Fruit fly (Drosophila melanogaster) whole organism, embryonic: Measurements from ENCODE around the gene Tnpo.
A peak's percentile ranks its signal among the peaks of the same experiment; 100 is the strongest.

ENCODE experiments used
- ATbp ChIP-seq: fragments of 200-800 bp; sonication (Bioruptor generic); optimal IDR thresholded peaks from 2 replicates; lab custom pipeline; 2017; ENCODE audit warnings: missing biosample characterization, mild to moderate bottlenecking, missing genetic modification characterization, missing genetic modification reagents
- BEAF-32 ChIP-seq: fragments of 200-800 bp; sonication (Bioruptor generic); optimal IDR thresholded peaks from 3 replicates; lab custom pipeline; 2017; ENCODE audit warnings: missing biosample characterization, missing genetic modification characterization, mild to moderate bottlenecking, moderate library complexity, missing genetic modification reagents
- Blimp-1 ChIP-seq: fragments of 200-800 bp; sonication (Bioruptor generic); optimal IDR thresholded peaks from 3 replicates; lab custom pipeline; 2018; ENCODE audit warnings: missing biosample characterization, missing genetic modification characterization, mild to moderate bottlenecking, moderate library complexity, missing genetic modification reagents
- CG10959 ChIP-seq: fragments of 200-800 bp; sonication (Bioruptor generic); IDR thresholded peaks from 2 replicates; pipeline ENCODE4 v1.3.6; 2022; ENCODE audit warnings: missing biosample characterization, missing genetic modification characterization
- CG11695 ChIP-seq: fragments of 200-800 bp; sonication (Bioruptor generic); IDR thresholded peaks from 3 replicates; pipeline ENCODE4 v1.3.6; 2022; ENCODE audit warnings: missing biosample characterization, missing genetic modification characterization
- CG1233 ChIP-seq: fragments of 200-800 bp; sonication (Bioruptor generic); optimal IDR thresholded peaks from 4 replicates; lab custom pipeline; 2018; ENCODE audit warnings: missing biosample characterization, mild to moderate bottlenecking, missing genetic modification characterization
- CG13894 ChIP-seq: fragments of 200-800 bp; sonication (Bioruptor generic); optimal IDR thresholded peaks from 3 replicates; lab custom pipeline; 2018; ENCODE audit warnings: missing biosample characterization, mild to moderate bottlenecking, missing genetic modification characterization, moderate library complexity
- CG15601 ChIP-seq: fragments of 200-800 bp; sonication (Bioruptor generic); optimal IDR thresholded peaks from 3 replicates; lab custom pipeline; 2019; ENCODE audit warnings: missing biosample characterization, mild to moderate bottlenecking, missing genetic modification characterization, moderate library complexity
- CG17359 ChIP-seq: fragments of 200-800 bp; sonication (Bioruptor generic); optimal IDR thresholded peaks from 3 replicates; lab custom pipeline; 2018; ENCODE audit warnings: missing biosample characterization, mild to moderate bottlenecking, missing genetic modification characterization, moderate library complexity
- CG18262 ChIP-seq: fragments of 200-800 bp; optimal IDR thresholded peaks from 3 replicates; lab custom pipeline; 2019; ENCODE audit warnings: missing biosample characterization, mild to moderate bottlenecking, missing genetic modification characterization, moderate library complexity
- CG2202 ChIP-seq: fragments of 200-800 bp; sonication (Bioruptor generic); optimal IDR thresholded peaks from 2 replicates; lab custom pipeline; 2018; ENCODE audit warnings: missing biosample characterization, mild to moderate bottlenecking, missing genetic modification characterization
- CG3847 ChIP-seq: fragments of 200-800 bp; sonication (Bioruptor generic); IDR thresholded peaks from 2 replicates; pipeline ENCODE4 v1.3.6; 2022; ENCODE audit warnings: missing biosample characterization, missing genetic modification characterization
- CG5953 ChIP-seq: fragments of 200-800 bp; sonication (Bioruptor generic); IDR thresholded peaks from 2 replicates; pipeline ENCODE4 v1.3.6; 2022; ENCODE audit warnings: missing biosample characterization, missing genetic modification characterization
- CG7839 ChIP-seq: fragments of 200-800 bp; sonication (Bioruptor generic); optimal IDR thresholded peaks from 3 replicates; lab custom pipeline; 2018; ENCODE audit warnings: missing biosample characterization, mild to moderate bottlenecking, missing genetic modification characterization, moderate library complexity
- CG8359 ChIP-seq: fragments of 200-800 bp; sonication (Bioruptor generic); optimal IDR thresholded peaks from 2 replicates; lab custom pipeline; 2017; ENCODE audit warnings: missing biosample characterization, mild to moderate bottlenecking, missing genetic modification characterization, borderline replicate concordance
- CG9215 ChIP-seq: fragments of 200-800 bp; sonication (Bioruptor generic); IDR thresholded peaks from 2 replicates; pipeline ENCODE4 v1.3.6; 2022; ENCODE audit warnings: missing biosample characterization, missing genetic modification characterization
- Fer2 ChIP-seq: fragments of 200-800 bp; sonication (Bioruptor generic); optimal IDR thresholded peaks from 2 replicates; lab custom pipeline; 2018; ENCODE audit warnings: missing biosample characterization, mild to moderate bottlenecking, missing genetic modification characterization, moderate library complexity
- Fer3 ChIP-seq: fragments of 200-800 bp; sonication (Bioruptor generic); optimal IDR thresholded peaks from 2 replicates; lab custom pipeline; 2018; ENCODE audit warnings: missing biosample characterization, mild to moderate bottlenecking, missing genetic modification characterization, moderate library complexity
- Hey ChIP-seq: fragments of 200-800 bp; sonication (Bioruptor generic); optimal IDR thresholded peaks from 3 replicates; lab custom pipeline; 2018; ENCODE audit warnings: missing biosample characterization, mild to moderate bottlenecking, missing genetic modification characterization
- Hsf ChIP-seq: fragments of 200-800 bp; sonication (Bioruptor generic); optimal IDR thresholded peaks from 3 replicates; lab custom pipeline; 2016; ENCODE audit warnings: missing biosample characterization, missing genetic modification characterization
- Jarid2 ChIP-seq: fragments of 200-800 bp; sonication (Bioruptor generic); optimal IDR thresholded peaks from 3 replicates; lab custom pipeline; 2017; ENCODE audit warnings: mild to moderate bottlenecking, missing biosample characterization, missing genetic modification reagents, missing genetic modification characterization
- MESR4 ChIP-seq: fragments of 200-800 bp; sonication (Bioruptor generic); optimal IDR thresholded peaks from 2 replicates; lab custom pipeline; 2018; ENCODE audit warnings: missing biosample characterization, mild to moderate bottlenecking, missing genetic modification characterization, moderate library complexity
- Oli ChIP-seq: fragments of 200-800 bp; sonication (Bioruptor generic); optimal IDR thresholded peaks from 2 replicates; lab custom pipeline; 2018; ENCODE audit warnings: missing biosample characterization, mild to moderate bottlenecking, missing genetic modification characterization, moderate library complexity
- Rx ChIP-seq: fragments of 200-800 bp; sonication (Bioruptor generic); IDR thresholded peaks from 2 replicates; pipeline ENCODE4 v1.3.6; 2022; ENCODE audit warnings: missing biosample characterization, missing genetic modification characterization
- Side ChIP-seq: fragments of 200-800 bp; sonication (Bioruptor generic); optimal IDR thresholded peaks from 2 replicates; lab custom pipeline; 2016; ENCODE audit warnings: missing biosample characterization, missing genetic modification characterization
- Sry-β ChIP-seq: fragments of 200-800 bp; sonication (Bioruptor generic); optimal IDR thresholded peaks from 2 replicates; lab custom pipeline; 2018; ENCODE audit warnings: missing biosample characterization, mild to moderate bottlenecking, missing genetic modification characterization, moderate library complexity
- YL-1 ChIP-seq: fragments of 200-800 bp; sonication (Bioruptor generic); optimal IDR thresholded peaks from 3 replicates; lab custom pipeline; 2017; ENCODE audit warnings: missing biosample characterization, mild to moderate bottlenecking, missing genetic modification characterization
- ab ChIP-seq: fragments of 200-800 bp; sonication (Bioruptor generic); optimal IDR thresholded peaks from 2 replicates; lab custom pipeline; 2016; ENCODE audit warnings: missing biosample characterization, missing genetic modification characterization
- amos ChIP-seq: fragments of 200-800 bp; sonication (Bioruptor generic); IDR thresholded peaks from 2 replicates; pipeline ENCODE4 v1.3.6; 2022; ENCODE audit warnings: missing biosample characterization, missing genetic modification characterization; ENCODE audit not compliant: partially characterized antibody
- aop ChIP-seq: fragments of 200-800 bp; sonication (Bioruptor generic); IDR thresholded peaks from 2 replicates; pipeline ENCODE4 v1.3.6; 2022; ENCODE audit warnings: missing biosample characterization, missing genetic modification characterization
- bowl ChIP-seq: fragments of 200-800 bp; sonication (Bioruptor generic); IDR thresholded peaks from 2 replicates; pipeline ENCODE4 v1.3.6; 2022; ENCODE audit warnings: missing biosample characterization, missing genetic modification characterization
- cad ChIP-seq: fragments of >200 bp; optimal IDR thresholded peaks from 2 replicates; lab custom pipeline; 2017; ENCODE audit warnings: missing biosample characterization, missing genetic modification characterization
- chif ChIP-seq, 2 experiments: fragments of 200-800 bp; sonication (Bioruptor generic); optimal IDR thresholded peaks; 3 replicates each; lab custom pipeline; 2016; ENCODE audit warnings: missing biosample characterization in 2 of 2, missing genetic modification characterization in 2 of 2
- crp ChIP-seq, 2 experiments: fragments of 200-800 bp; sonication (Bioruptor generic); optimal IDR thresholded peaks; 2 replicates in 1 of 2; 3 replicates in 1 of 2; lab custom pipeline; 2017; ENCODE audit warnings: missing biosample characterization in 2 of 2, missing genetic modification characterization in 2 of 2, mild to moderate bottlenecking in 1 of 2, moderate library complexity in 1 of 2
- ewg ChIP-seq: fragments of 200-800 bp; sonication (Bioruptor generic); optimal IDR thresholded peaks from 3 replicates; lab custom pipeline; 2017; ENCODE audit warnings: mild to moderate bottlenecking, missing biosample characterization, missing genetic modification reagents, missing genetic modification characterization
- gfzf ChIP-seq: fragments of 200-800 bp; sonication (Bioruptor generic); optimal IDR thresholded peaks from 2 replicates; lab custom pipeline; 2016; ENCODE audit warnings: missing biosample characterization, mild to moderate bottlenecking, missing genetic modification characterization, moderate library complexity
- insv ChIP-seq, 2 experiments: fragments of 200-800 bp; sonication (Bioruptor generic); optimal IDR thresholded peaks; 3 replicates each; lab custom pipeline; 2016 to 2018; ENCODE audit warnings: missing biosample characterization in 2 of 2, missing genetic modification characterization in 2 of 2
- jigr1 ChIP-seq: fragments of 200-800 bp; sonication (Bioruptor generic); IDR thresholded peaks from 3 replicates; pipeline ENCODE4 v1.3.6; 2022; ENCODE audit warnings: missing biosample characterization, missing genetic modification characterization
- kah ChIP-seq: fragments of 200-800 bp; sonication (Bioruptor generic); optimal IDR thresholded peaks from 2 replicates; lab custom pipeline; 2018; ENCODE audit warnings: missing biosample characterization, mild to moderate bottlenecking, missing genetic modification characterization
- knrl ChIP-seq: fragments of 200-800 bp; sonication (Bioruptor generic); IDR thresholded peaks from 3 replicates; pipeline ENCODE4 v1.3.6; 2022; ENCODE audit warnings: missing biosample characterization, missing genetic modification characterization; ENCODE audit not compliant: partially characterized antibody
- luna ChIP-seq: fragments of 200-800 bp; sonication (Bioruptor generic); optimal IDR thresholded peaks from 2 replicates; lab custom pipeline; 2016; ENCODE audit warnings: missing biosample characterization, missing genetic modification characterization
- nau ChIP-seq: fragments of 200-800 bp; sonication (Bioruptor generic); optimal IDR thresholded peaks from 3 replicates; lab custom pipeline; 2017; ENCODE audit warnings: missing biosample characterization, mild to moderate bottlenecking, missing genetic modification characterization, missing genetic modification reagents
- onecut ChIP-seq: fragments of 200-800 bp; sonication (Bioruptor generic); IDR thresholded peaks from 2 replicates; pipeline ENCODE4 v1.3.6; 2022; ENCODE audit warnings: missing biosample characterization, missing genetic modification characterization
- otp ChIP-seq: fragments of 200-800 bp; sonication (Bioruptor generic); IDR thresholded peaks from 3 replicates; pipeline ENCODE4, ENCODE4 v1.3.6; 2022; ENCODE audit warnings: missing biosample characterization, missing genetic modification characterization
- sim ChIP-seq: fragments of 200-800 bp; sonication (Bioruptor generic); IDR thresholded peaks from 2 replicates; pipeline ENCODE4 v1.3.6; 2022; ENCODE audit warnings: missing biosample characterization, missing genetic modification characterization
- sisA ChIP-seq: fragments of 200-800 bp; sonication (Bioruptor generic); IDR thresholded peaks from 2 replicates; pipeline ENCODE4 v1.3.6; 2022; ENCODE audit warnings: missing biosample characterization, missing genetic modification characterization
- sna ChIP-seq: fragments of 200-800 bp; sonication (Bioruptor generic); IDR thresholded peaks from 2 replicates; pipeline ENCODE4 v1.3.6; 2022; ENCODE audit warnings: missing biosample characterization, missing genetic modification characterization; ENCODE audit not compliant: partially characterized antibody
- tll ChIP-seq, 2 experiments: fragments of 200-800 bp in 1 of 2; fragments of >200 bp in 1 of 2; sonication (Bioruptor generic) in 1 of 2; optimal IDR thresholded peaks; 2 replicates each; lab custom pipeline; 2017 to 2019; ENCODE audit warnings: missing biosample characterization in 2 of 2, missing genetic modification characterization in 2 of 2, mild to moderate bottlenecking in 1 of 2, moderate library complexity in 1 of 2
- tna ChIP-seq: fragments of 200-800 bp; sonication (Bioruptor generic); IDR thresholded peaks from 2 replicates; pipeline ENCODE4 v1.3.6; 2022; ENCODE audit warnings: missing biosample characterization, missing genetic modification characterization; ENCODE audit not compliant: partially characterized antibody
- vnd ChIP-seq: fragments of 200-800 bp; sonication (Bioruptor generic); IDR thresholded peaks from 3 replicates; pipeline ENCODE4 v1.3.6; 2022; ENCODE audit warnings: missing biosample characterization, missing genetic modification characterization; ENCODE audit not compliant: partially characterized antibody

Tnpo gene

DNA sequence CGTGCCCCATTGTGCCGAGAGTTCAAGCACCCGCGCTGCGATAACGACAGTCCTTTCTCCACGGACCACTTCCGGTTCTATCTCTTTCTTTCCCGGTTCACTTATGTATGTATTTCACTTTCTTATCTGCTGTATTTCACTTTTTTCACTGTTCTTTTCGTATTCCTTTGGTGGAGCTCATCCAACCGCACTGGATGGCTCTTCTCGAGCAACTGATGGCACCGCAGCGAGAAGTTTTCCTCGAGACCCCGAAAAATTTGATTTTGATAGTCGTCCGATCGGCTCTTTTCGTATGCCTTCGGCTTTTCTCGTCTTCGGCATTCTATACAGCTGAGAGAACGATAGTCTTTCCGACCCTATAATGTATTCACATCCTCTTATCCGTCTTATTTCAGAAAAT, 24.5 kb downstream of the Tnpo start, which contains the start of gene LanA (continued):
- TF ChIP-seq CG2202 (tag; lab: Kevin White, UChicago) (no peak), CG17359 (tag; lab: Kevin White, UChicago) (no peak), tll (GFP tag; optimal IDR thresholded peaks at IDR 0.05; lab: Kevin White, UChicago) (no peak), vnd (GFP tag; lab: Robert Waterston, UW) (no peak), CG15601 (tag; lab: Kevin White, UChicago) (no peak), tna (no peak), MESR4 (GFP tag; lab: Kevin White, UChicago) (peak; percentile 24), cad (GFP tag; lab: Kevin White, UChicago) (no peak), CG1233 (no peak), ab (GFP tag; lab: Kevin White, UChicago) (no peak), BEAF-32 (GFP tag; lab: Kevin White, UChicago) (no peak), jigr1 (GFP tag; lab: Robert Waterston, UW) (no peak), CG13894 (tag; lab: Kevin White, UChicago) (no peak), ewg (GFP tag; lab: Kevin White, UChicago) (no peak), sna (GFP tag; lab: Robert Waterston, UW) (no peak), luna (no peak), CG7839 (tag; lab: Kevin White, UChicago) (no peak), CG11695 (no peak), CG9215 (GFP tag; lab: Robert Waterston, UW) (no peak), CG18262 (tag; lab: Kevin White, UChicago) (no peak), Blimp-1 (GFP tag; lab: Kevin White, UChicago) (peak; percentile 65), insv (GFP tag; optimal IDR thresholded peaks at IDR 0.05; lab: Kevin White, UChicago) (peak in 1 of 2 experiments; percentile 3), knrl (no peak), ATbp (GFP tag; lab: Kevin White, UChicago) (no peak), Rx (GFP tag; lab: Robert Waterston, UW) (no peak), Sry-β (GFP tag; lab: Kevin White, UChicago) (no peak), crp (GFP tag; optimal IDR thresholded peaks at IDR 0.05; lab: Kevin White, UChicago) (no peak), amos (peak; percentile 23; the same call in 1 of the 2 replicates), kah (peak; percentile 27), Hsf (GFP tag; lab: Kevin White, UChicago) (no peak), YL-1 (no peak), nau (no peak), sim (GFP tag; lab: Robert Waterston, UW) (no peak), sisA (GFP tag; lab: Robert Waterston, UW) (no peak), gfzf (GFP tag; lab: Kevin White, UChicago) (no peak), otp (GFP tag; lab: Robert Waterston, UW) (peak; percentile 31; the same call in 1 of the 3 replicates), CG10959 (GFP tag; lab: Robert Waterston, UW) (no peak), Side (GFP tag; lab: Kevin White, UChicago) (no peak), Hey (no peak), Oli (tag; lab: Kevin White, UChicago) (no peak), Fer3 (no peak), onecut (GFP tag; lab: Robert Waterston, UW) (no peak), CG8359 (GFP tag; lab: Kevin White, UChicago) (no peak), chif (GFP tag; optimal IDR thresholded peaks at IDR 0.05; lab: Kevin White, UChicago) (no peak), bowl (no peak), CG5953 (GFP tag; lab: Robert Waterston, UW) (no peak), Fer2 (no peak), Jarid2 (GFP tag; lab: Kevin White, UChicago) (peak; percentile 77), aop (GFP tag; lab: Robert Waterston, UW) (peak; percentile 76; the same call in 1 of the 2 replicates), CG3847 (GFP tag; lab: Robert Waterston, UW) (no peak)
